Fruit fly (Drosophila melanogaster) whole organism, pupa: ENCODE measurements around the gene CG12194.

Source experiments
- CG10348 ChIP-seq: fragments of 200-800 bp; sonication (Bioruptor generic); IDR thresholded peaks from 2 replicates; pipeline ENCODE4 v1.3.6; 2022; ENCODE audit warnings: missing biosample characterization, missing genetic modification characterization
- CG12605 ChIP-seq: fragments of 200-800 bp; sonication (Bioruptor generic); IDR thresholded peaks from 2 replicates; pipeline ENCODE4 v1.3.6; 2022; ENCODE audit warnings: missing biosample characterization, missing genetic modification characterization
- CG13204 ChIP-seq: fragments of 200-800 bp; sonication (Bioruptor generic); optimal IDR thresholded peaks from 2 replicates; lab custom pipeline; 2018; ENCODE audit warnings: missing biosample characterization, mild to moderate bottlenecking, missing genetic modification characterization, moderate library complexity
- CG14655 ChIP-seq: fragments of 200-800 bp; sonication (Bioruptor generic); optimal IDR thresholded peaks from 3 replicates; lab custom pipeline; 2017; ENCODE audit warnings: mild to moderate bottlenecking, missing biosample characterization, missing genetic modification reagents, missing genetic modification characterization
- CG15710 ChIP-seq: fragments of 200-800 bp; sonication (Bioruptor generic); optimal IDR thresholded peaks from 2 replicates; lab custom pipeline; 2018; ENCODE audit warnings: missing biosample characterization, mild to moderate bottlenecking, missing genetic modification characterization, moderate library complexity
- CG17806 ChIP-seq: fragments of 200-800 bp; sonication (Bioruptor generic); optimal IDR thresholded peaks from 2 replicates; lab custom pipeline; 2018; ENCODE audit warnings: missing biosample characterization, mild to moderate bottlenecking, missing genetic modification characterization, moderate library complexity
- CG32121 ChIP-seq: fragments of 200-800 bp; sonication (Bioruptor generic); IDR thresholded peaks from 2 replicates; pipeline ENCODE4 v1.3.6; 2022; ENCODE audit warnings: missing biosample characterization, missing genetic modification characterization
- CG34367 ChIP-seq: fragments of 200-800 bp; sonication (Bioruptor generic); optimal IDR thresholded peaks from 2 replicates; lab custom pipeline; 2018; ENCODE audit warnings: missing biosample characterization, mild to moderate bottlenecking, missing genetic modification characterization
- CG4496 ChIP-seq: fragments of 200-800 bp; sonication (Bioruptor generic); IDR thresholded peaks from 3 replicates; pipeline ENCODE4 v1.3.6; 2022; ENCODE audit warnings: missing biosample characterization, missing genetic modification characterization
- CG8159 ChIP-seq: fragments of 200-800 bp; sonication (Bioruptor generic); optimal IDR thresholded peaks from 3 replicates; lab custom pipeline; 2018; ENCODE audit warnings: missing biosample characterization, mild to moderate bottlenecking, missing genetic modification characterization, moderate library complexity
- CG8301 ChIP-seq: fragments of 200-800 bp; sonication (Bioruptor generic); optimal IDR thresholded peaks from 2 replicates; lab custom pipeline; 2018; ENCODE audit warnings: missing biosample characterization, mild to moderate bottlenecking, missing genetic modification characterization
- CG9948 ChIP-seq: fragments of 200-800 bp; sonication (Bioruptor generic); optimal IDR thresholded peaks from 2 replicates; lab custom pipeline; 2018; ENCODE audit warnings: missing biosample characterization, mild to moderate bottlenecking, missing genetic modification characterization, moderate library complexity
- D1 ChIP-seq: fragments of 200-800 bp; sonication (Bioruptor generic); optimal IDR thresholded peaks from 2 replicates; lab custom pipeline; 2018; ENCODE audit warnings: missing biosample characterization, mild to moderate bottlenecking, missing genetic modification characterization, moderate library complexity
- EcR ChIP-seq: fragments of 200-800 bp; sonication (Bioruptor generic); optimal IDR thresholded peaks from 3 replicates; lab custom pipeline; 2019; ENCODE audit warnings: missing biosample characterization, missing genetic modification characterization, mild to moderate bottlenecking, moderate library complexity, missing genetic modification reagents
- Ets98B ChIP-seq: fragments of 200-800 bp; sonication (Bioruptor generic); IDR thresholded peaks from 2 replicates; pipeline ENCODE4 v1.3.6; 2022; ENCODE audit warnings: missing biosample characterization, missing genetic modification characterization
- Pif1A ChIP-seq: fragments of 200-800 bp; sonication (Bioruptor generic); optimal IDR thresholded peaks from 3 replicates; lab custom pipeline; 2016; ENCODE audit warnings: missing biosample characterization, missing genetic modification characterization
- Pif1B ChIP-seq: fragments of 200-800 bp; sonication (Bioruptor generic); optimal IDR thresholded peaks from 3 replicates; lab custom pipeline; 2016; ENCODE audit warnings: missing biosample characterization, missing genetic modification characterization
- Snoo ChIP-seq: fragments of 200-800 bp; sonication (Bioruptor generic); optimal IDR thresholded peaks from 3 replicates; lab custom pipeline; 2017; ENCODE audit warnings: missing biosample characterization, mild to moderate bottlenecking, missing genetic modification characterization, inconsistent platforms
- fd96Ca ChIP-seq: fragments of 200-800 bp; sonication (Bioruptor generic); IDR thresholded peaks from 3 replicates; pipeline ENCODE4 v1.3.6; 2022; ENCODE audit warnings: missing biosample characterization, missing genetic modification characterization
- gl ChIP-seq: fragments of 200-800 bp; sonication (Bioruptor generic); optimal IDR thresholded peaks from 2 replicates; lab custom pipeline; 2018; ENCODE audit warnings: missing biosample characterization, mild to moderate bottlenecking, missing genetic modification characterization
- rn ChIP-seq: fragments of 200-800 bp; sonication (Bioruptor generic); IDR thresholded peaks from 2 replicates; pipeline ENCODE4 v1.3.6; 2022; ENCODE audit warnings: missing biosample characterization, missing genetic modification characterization

CG12194 gene

dm6 chr2L:4820448-4821318, 17.5 kb upstream of the CG12194 start:
- peak; percentile 54 for TF ChIP-seq gl
- TF ChIP-seq Ets98B (GFP tag; lab: Robert Waterston, UW), result no peak
- no peak for TF ChIP-seq D1 (tag; lab: Kevin White, UChicago)
- TF ChIP-seq CG10348 (GFP tag; lab: Robert Waterston, UW), result no peak
- TF ChIP-seq CG12605 (GFP tag; lab: Robert Waterston, UW), result no peak; the same call in 1 of the 2 replicates
- peak; percentile 40; the same call in 1 of the 3 replicates for TF ChIP-seq fd96Ca
- peak; percentile 74 for TF ChIP-seq Snoo (tag; lab: Kevin White, UChicago)
- TF ChIP-seq CG17806 (tag; lab: Kevin White, UChicago), result peak; percentile 73
- peak; percentile 54 for TF ChIP-seq CG8301
- TF ChIP-seq CG15710 (tag; lab: Kevin White, UChicago), result peak; percentile 80
- peak; percentile 80 for TF ChIP-seq CG14655 (GFP tag; lab: Kevin White, UChicago)
- TF ChIP-seq EcR (GFP tag; lab: Kevin White, UChicago), result no peak
- peak; percentile 72 for TF ChIP-seq Pif1B (GFP tag; lab: Kevin White, UChicago)
- TF ChIP-seq CG13204 (GFP tag; lab: Kevin White, UChicago), result peak; percentile 47
- TF ChIP-seq CG32121 (GFP tag; lab: Robert Waterston, UW), result no peak
- peak; percentile 42; the same call in 2 of the 3 replicates for TF ChIP-seq CG4496 (GFP tag; lab: Robert Waterston, UW)
- peak; percentile 77 for TF ChIP-seq CG9948 (tag; lab: Kevin White, UChicago)
- TF ChIP-seq Pif1A (GFP tag; lab: Kevin White, UChicago), result peak; percentile 70
- TF ChIP-seq CG34367 (tag; lab: Kevin White, UChicago), result peak; percentile 78
- 0 out of 2 replicates have a peak, but pooled peaks have one; percentile 12 for TF ChIP-seq rn
- TF ChIP-seq CG8159 (tag; lab: Kevin White, UChicago), result no peak

- TF ChIP-seq Pif1B (GFP tag; lab: Kevin White, UChicago), result peak; percentile 70
- TF ChIP-seq Ets98B (GFP tag; lab: Robert Waterston, UW), result peak; percentile 58
- no peak for TF ChIP-seq CG10348 (GFP tag; lab: Robert Waterston, UW)
- peak; percentile 84 for TF ChIP-seq CG14655 (GFP tag; lab: Kevin White, UChicago)
- no peak for TF ChIP-seq EcR (GFP tag; lab: Kevin White, UChicago)
- peak; percentile 64 for TF ChIP-seq CG8301
- TF ChIP-seq CG15710 (tag; lab: Kevin White, UChicago), result peak; percentile 83
- peak; percentile 76 for TF ChIP-seq CG4496 (GFP tag; lab: Robert Waterston, UW)
- 0 out of 2 replicates have a peak, but pooled peaks have one; percentile 29 for TF ChIP-seq CG12605 (GFP tag; lab: Robert Waterston, UW)
- TF ChIP-seq CG34367 (tag; lab: Kevin White, UChicago), result peak; percentile 66
- peak; percentile 45; the same call in 1 of the 2 replicates for TF ChIP-seq CG32121 (GFP tag; lab: Robert Waterston, UW)
- TF ChIP-seq Snoo (tag; lab: Kevin White, UChicago), result peak; percentile 69
- no peak for TF ChIP-seq rn
- peak; percentile 86 for TF ChIP-seq CG17806 (tag; lab: Kevin White, UChicago)
- TF ChIP-seq fd96Ca, result 0 out of 3 replicates have a peak, but pooled peaks have one; percentile 6
- peak; percentile 77 for TF ChIP-seq Pif1A (GFP tag; lab: Kevin White, UChicago)
- TF ChIP-seq D1 (tag; lab: Kevin White, UChicago), result peak; percentile 77
- TF ChIP-seq CG9948 (tag; lab: Kevin White, UChicago), result peak; percentile 87
- peak; percentile 34 for TF ChIP-seq CG13204 (GFP tag; lab: Kevin White, UChicago)
- TF ChIP-seq gl, result peak; percentile 38
- peak; percentile 94 for TF ChIP-seq CG8159 (tag; lab: Kevin White, UChicago)
These were observed 16.8 kb upstream of the CG12194 start for dm6 chr2L:4821319-4821717.

dm6 chr2L:4821757-4822156, 16.4 kb upstream of the CG12194 start, which contains the start of gene CG15628:
Gene CG15628 (plus strand): TSS chr2L:4821774.
- TF ChIP-seq CG34367 (tag; lab: Kevin White, UChicago) (no peak), CG8159 (tag; lab: Kevin White, UChicago) (no peak), D1 (tag; lab: Kevin White, UChicago) (no peak), gl (no peak), EcR (GFP tag; lab: Kevin White, UChicago) (no peak), Snoo (tag; lab: Kevin White, UChicago) (no peak), Ets98B (GFP tag; lab: Robert Waterston, UW) (no peak), Pif1A (GFP tag; lab: Kevin White, UChicago) (no peak), Pif1B (GFP tag; lab: Kevin White, UChicago) (no peak), CG14655 (GFP tag; lab: Kevin White, UChicago) (no peak), CG17806 (tag; lab: Kevin White, UChicago) (no peak), fd96Ca (no peak), rn (no peak), CG12605 (GFP tag; lab: Robert Waterston, UW) (no peak), CG32121 (GFP tag; lab: Robert Waterston, UW) (no peak), CG15710 (tag; lab: Kevin White, UChicago) (no peak), CG10348 (GFP tag; lab: Robert Waterston, UW) (no peak), CG13204 (GFP tag; lab: Kevin White, UChicago) (no peak)

dm6 chr2L:4822258-4822657, 15.9 kb upstream of the CG12194 start:
- TF ChIP-seq Snoo (tag; lab: Kevin White, UChicago) (no peak), CG4496 (GFP tag; lab: Robert Waterston, UW) (0 out of 3 replicates have a peak, but pooled peaks have one; percentile 14), fd96Ca (no peak), EcR (GFP tag; lab: Kevin White, UChicago) (no peak), CG13204 (GFP tag; lab: Kevin White, UChicago) (peak; percentile 76), Pif1A (GFP tag; lab: Kevin White, UChicago) (no peak)
- TF ChIP-seq, all 21 proteins: peak for 2
